Worm (Caenorhabditis elegans): Measurements from ENCODE around the gene R74.7.

R74.7 gene

DNA sequence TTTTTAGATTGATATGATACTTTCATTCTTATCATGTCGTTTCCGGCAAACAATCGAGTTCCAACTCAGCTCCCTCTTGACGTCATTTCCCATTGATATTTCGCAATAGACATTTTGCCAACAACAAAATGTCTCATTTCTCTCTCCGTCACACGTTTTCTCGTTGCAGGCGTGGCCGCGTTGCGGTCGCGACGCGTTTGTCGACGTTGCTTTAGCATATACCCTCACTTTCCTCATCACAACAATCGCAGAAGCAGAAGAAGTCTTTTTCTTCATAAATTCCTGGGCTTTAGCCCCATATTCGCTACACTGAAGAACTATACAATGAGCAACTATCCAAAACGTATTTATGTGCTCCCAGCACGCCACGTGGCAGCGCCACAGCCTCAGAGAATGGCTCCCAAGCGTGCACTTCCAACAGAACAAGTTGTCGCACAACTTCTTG, 10.5 kb upstream of the R74.7 start, which contains the start of gene xbp-1 (continued):
- TF ChIP-seq ccch-3 (GFP tag; optimal IDR thresholded peaks at IDR 0.05), result no peak
- TF ChIP-seq F52B5.7 (tag; optimal IDR thresholded peaks at IDR 0.05), result no peak
- peak in 1 of 3 experiments; percentile 48 for TF ChIP-seq lin-35 (GFP tag; optimal IDR thresholded peaks at IDR 0.05)
- TF ChIP-seq tbp1 (GFP tag; optimal IDR thresholded peaks at IDR 0.05), result peak; percentile 64
- TF ChIP-seq F55B11.4 (tag; optimal IDR thresholded peaks at IDR 0.05; ENCODE audit: borderline replicate concordance, insufficient read depth), result no peak
- no peak for TF ChIP-seq ztf-25 (GFP tag; IDR thresholded peaks at IDR 0.05)
- TF ChIP-seq nfya-2 (GFP tag; IDR thresholded peaks at IDR 0.05), result no peak
- no peak for TF ChIP-seq ztf-28 (GFP tag; IDR thresholded peaks at IDR 0.05)
- TF ChIP-seq hsf-1 (GFP tag; IDR thresholded peaks at IDR 0.05), result no peak
- TF ChIP-seq Y53G8AR.9 (GFP tag; conservative IDR thresholded peaks at IDR 0.05), result 0 out of 2 replicates have a peak, but pooled peaks have one; percentile 56
- 0 out of 2 replicates have a peak, but pooled peaks have one; percentile 38 for TF ChIP-seq Y95B8A.8 (GFP tag; IDR thresholded peaks at IDR 0.05)
- TF ChIP-seq gei-17 (GFP tag; optimal IDR thresholded peaks at IDR 0.05), result peak; percentile 38
- no peak for TF ChIP-seq aptf-2 (GFP tag; conservative IDR thresholded peaks at IDR 0.05)
- peak; percentile 95 for TF ChIP-seq madf-3 (GFP tag; IDR thresholded peaks at IDR 0.05)
- TF ChIP-seq Y67H2A.10 (GFP tag; conservative IDR thresholded peaks at IDR 0.05), result no peak
- no peak for TF ChIP-seq repo-1 (tag; optimal IDR thresholded peaks at IDR 0.05)
- peak; percentile 31 for TF ChIP-seq rcor-1 (GFP tag; IDR thresholded peaks at IDR 0.05)
- peak; percentile 89 for TF ChIP-seq K12H6.12 (tag; optimal IDR thresholded peaks at IDR 0.05)
- peak; percentile 95 for TF ChIP-seq ztf-22 (GFP tag; optimal IDR thresholded peaks at IDR 0.05)
- TF ChIP-seq C17E4.6 (GFP tag; IDR thresholded peaks at IDR 0.05), result no peak
- no peak for TF ChIP-seq D2030.7 (GFP tag; IDR thresholded peaks at IDR 0.05)
- TF ChIP-seq ztf-18 (tag; optimal IDR thresholded peaks at IDR 0.05), result peak; percentile 64
- TF ChIP-seq bed-2 (GFP tag; IDR thresholded peaks at IDR 0.05), result no peak
- no peak for TF ChIP-seq madf-8 (GFP tag; conservative IDR thresholded peaks at IDR 0.05)
- TF ChIP-seq rpc-1 (optimal IDR thresholded peaks at IDR 0.05), result no peak
- no peak for TF ChIP-seq rpc-1 (tag; optimal IDR thresholded peaks at IDR 0.05)
- TF ChIP-seq madf-6 (GFP tag; IDR thresholded peaks at IDR 0.05), result peak; percentile 38; the same call in 1 of the 2 replicates
- no peak for TF ChIP-seq F57C9.4 (tag; optimal IDR thresholded peaks at IDR 0.05)
- TF ChIP-seq somi-1 (GFP tag; optimal IDR thresholded peaks at IDR 0.05), result peak; percentile 59
- TF ChIP-seq ztf-3 (GFP tag; optimal IDR thresholded peaks at IDR 0.05), result peak; percentile 3
- no peak for TF ChIP-seq sea-2 (GFP tag; IDR thresholded peaks at IDR 0.05)
- TF ChIP-seq fkh-3 (tag; optimal IDR thresholded peaks at IDR 0.05), result no peak
- no peak for TF ChIP-seq mel-28 (tag; optimal IDR thresholded peaks at IDR 0.05; ENCODE audit: borderline replicate concordance)
- peak; percentile 59; the same call in 1 of the 2 replicates for TF ChIP-seq let-526 (GFP tag; IDR thresholded peaks at IDR 0.05)
- no peak for TF ChIP-seq ceh-79 (tag; optimal IDR thresholded peaks at IDR 0.05)

DNA sequence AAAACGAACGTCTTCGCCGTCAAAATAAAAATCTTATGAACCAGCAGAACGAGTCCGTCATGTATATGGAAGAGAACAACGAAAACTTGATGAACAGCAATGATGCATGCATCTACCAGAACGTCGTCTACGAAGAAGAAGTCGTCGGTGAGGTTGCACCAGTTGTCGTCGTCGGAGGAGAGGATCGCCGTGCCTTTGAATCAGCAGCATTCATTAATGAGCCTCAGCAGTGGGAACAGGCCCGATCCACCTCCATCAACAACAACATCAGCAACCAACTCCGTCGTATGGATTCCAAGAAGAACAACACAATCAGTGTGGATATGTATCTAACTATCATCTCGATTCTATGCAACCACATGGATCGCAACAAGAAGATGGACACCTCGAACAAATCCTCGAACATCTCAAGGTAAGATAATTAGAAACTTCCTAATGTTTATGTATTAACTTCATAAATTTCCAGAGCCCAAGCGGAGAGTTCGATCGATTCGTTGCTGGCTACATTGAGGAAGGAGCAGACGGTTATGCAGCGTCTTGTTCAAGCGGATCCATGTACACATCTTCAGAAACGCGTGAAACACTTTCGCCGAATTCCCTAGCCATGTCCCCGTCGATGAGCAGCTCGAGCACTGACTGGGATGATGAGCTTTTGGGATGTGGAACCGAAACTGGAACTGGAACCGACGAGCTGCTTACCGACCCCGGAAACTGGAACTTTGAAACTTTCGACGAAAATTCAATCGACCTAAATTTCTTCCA, 9.7 kb upstream of the R74.7 start:
- no peak for TF ChIP-seq ama-1 (optimal IDR thresholded peaks at IDR 0.05)
- peak in 1 of 2 experiments; percentile 66 for TF ChIP-seq ama-1 (GFP tag; optimal IDR thresholded peaks at IDR 0.05)
- TF ChIP-seq F52B5.7 (tag; optimal IDR thresholded peaks at IDR 0.05), result no peak
- no peak for TF ChIP-seq F57C9.4 (tag; optimal IDR thresholded peaks at IDR 0.05)
- TF ChIP-seq sea-2 (GFP tag; IDR thresholded peaks at IDR 0.05), result no peak
- 0 out of 2 replicates have a peak, but pooled peaks have one; percentile 11 for TF ChIP-seq hmg-1.2 (GFP tag; IDR thresholded peaks at IDR 0.05)
- peak; percentile 13 for TF ChIP-seq tlf-1 (GFP tag; optimal IDR thresholded peaks at IDR 0.05)
- 0 out of 2 replicates have a peak, but pooled peaks have one; percentile 57 for TF ChIP-seq cebp-2 (GFP tag; IDR thresholded peaks at IDR 0.05)
- no peak for TF ChIP-seq F33H1.4 (GFP tag; IDR thresholded peaks at IDR 0.05)
- TF ChIP-seq unc-62 (GFP tag; optimal IDR thresholded peaks at IDR 0.05), result no peak
- TF ChIP-seq madf-8 (GFP tag; conservative IDR thresholded peaks at IDR 0.05), result no peak
- no peak for TF ChIP-seq lir-1 (GFP tag; conservative IDR thresholded peaks at IDR 0.05)

All from whole organism, young adult.